Worm (Caenorhabditis elegans) whole organism, dauer: ENCODE results near the gene K10C2.6.

Experiments used
- unc-62 ChIP-seq: sonication (generic microtip); optimal IDR thresholded peaks from 2 replicates; lab custom pipeline; 2017; ENCODE audit warnings: missing biosample characterization, missing genetic modification reagents, missing genetic modification characterization

K10C2.6 gene

DNA sequence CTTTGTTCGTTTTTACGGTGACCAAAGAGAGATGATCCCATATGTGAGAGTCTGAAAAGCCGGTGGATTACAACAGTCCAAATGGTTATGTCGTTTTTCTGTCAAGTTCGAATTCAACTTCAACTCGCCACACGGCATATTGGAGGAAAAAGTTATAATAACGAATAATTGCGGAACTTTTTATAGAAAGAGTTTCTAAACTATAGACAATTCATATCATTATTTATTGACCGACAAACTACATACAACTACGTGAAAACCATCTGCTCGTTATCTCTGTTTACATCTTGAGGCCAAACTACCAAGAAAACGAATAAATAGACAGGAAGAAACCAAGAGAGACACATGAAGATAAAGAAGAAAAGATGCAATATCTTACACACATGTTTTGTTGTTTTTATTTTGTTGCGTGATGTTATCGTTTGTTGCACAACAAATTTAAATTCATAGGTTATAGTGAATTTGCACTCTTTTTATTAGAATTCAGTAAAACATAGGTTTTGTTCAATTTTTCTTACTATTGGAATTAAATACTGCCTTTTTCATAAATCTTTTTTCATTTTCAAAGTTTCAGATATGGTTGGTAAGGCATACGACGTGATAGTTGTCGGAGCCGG is 22.6 kb downstream of the K10C2.6 start, which contains the start of the genes C15B12.4 and C15B12.8:
TSS of gene C15B12.4 (minus strand) at position 51 of the 617 bp plus-strand sequence.
TSS of gene C15B12.8 (plus strand) at position 567 of the 617 bp plus-strand sequence.
- TF ChIP-seq unc-62 (GFP tag; lab: Kevin White, UChicago), result no peak

DNA sequence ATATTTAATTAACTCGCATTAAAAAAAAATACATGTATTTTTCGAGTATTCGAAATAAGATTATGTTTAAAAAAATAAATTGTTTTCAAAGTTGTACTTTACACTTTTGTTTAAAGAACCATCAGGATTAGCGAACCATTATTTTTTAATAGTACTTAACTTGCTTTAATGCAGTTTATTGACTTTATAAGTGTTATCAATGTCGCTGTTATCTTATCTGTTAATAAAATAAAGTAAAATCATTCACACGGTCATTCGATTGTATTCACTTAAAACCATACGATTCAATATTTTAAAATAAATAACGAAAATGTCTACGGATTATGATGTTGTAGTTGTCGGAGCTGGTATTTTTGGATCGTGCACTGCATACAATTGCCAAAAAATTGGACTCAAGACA is 25.3 kb downstream of the K10C2.6 start, which contains the start of gene C15B12.1:
TSS of gene C15B12.1 (plus strand) at position 271 of the 400 bp plus-strand sequence.
- TF ChIP-seq unc-62 (GFP tag; lab: Kevin White, UChicago), result no peak

DNA sequence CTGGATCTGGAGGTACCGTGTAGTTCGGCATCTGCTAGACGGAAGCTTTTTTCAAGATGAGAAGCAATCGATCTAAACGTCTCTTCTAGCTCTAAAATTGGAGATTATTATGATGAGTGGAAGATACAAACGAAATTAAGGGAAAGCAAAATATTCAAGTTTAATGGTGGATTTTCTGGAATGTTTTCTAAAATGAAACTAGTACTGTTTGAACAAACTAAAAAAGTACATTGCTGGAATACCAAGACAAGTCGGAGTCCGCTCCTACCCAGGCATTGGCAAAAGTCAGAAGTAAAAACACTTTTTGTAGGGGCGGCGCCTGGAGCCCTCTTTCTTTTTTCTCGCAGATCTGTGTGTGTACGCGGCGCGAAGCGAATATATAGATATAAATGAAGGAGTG is 33.5 kb downstream of the K10C2.6 start, which contains the start of gene gar-1:
TSS of gene gar-1 (minus strand) at position 101 of the 400 bp plus-strand sequence.
- no peak for TF ChIP-seq unc-62 (GFP tag; lab: Kevin White, UChicago)

DNA sequence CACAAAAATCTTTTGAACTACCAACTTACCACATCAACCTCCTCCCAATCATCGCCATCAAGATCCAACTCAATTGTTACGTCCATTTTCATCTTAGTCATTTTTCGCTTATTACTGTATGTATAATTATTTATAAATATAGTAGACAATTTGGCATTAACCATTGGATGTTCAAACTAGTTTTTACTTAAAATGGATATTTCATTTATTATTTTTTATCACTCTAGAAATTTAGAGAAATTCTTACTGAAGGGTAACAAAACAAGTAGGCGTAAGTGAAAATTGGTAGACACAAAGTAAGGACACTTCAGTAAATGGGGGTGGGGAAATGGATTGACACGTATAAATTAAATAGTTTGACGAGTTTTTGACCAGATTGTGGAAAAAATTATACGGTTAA is 48.5 kb downstream of the K10C2.6 start, which contains the start of gene actl-1:
TSS of gene actl-1 (minus strand) at position 101 of the 400 bp plus-strand sequence.
- TF ChIP-seq unc-62 (GFP tag; lab: Kevin White, UChicago), result no peak
